Worm (Caenorhabditis elegans): ENCODE measurements around the gene mrpl-37.

DNA sequence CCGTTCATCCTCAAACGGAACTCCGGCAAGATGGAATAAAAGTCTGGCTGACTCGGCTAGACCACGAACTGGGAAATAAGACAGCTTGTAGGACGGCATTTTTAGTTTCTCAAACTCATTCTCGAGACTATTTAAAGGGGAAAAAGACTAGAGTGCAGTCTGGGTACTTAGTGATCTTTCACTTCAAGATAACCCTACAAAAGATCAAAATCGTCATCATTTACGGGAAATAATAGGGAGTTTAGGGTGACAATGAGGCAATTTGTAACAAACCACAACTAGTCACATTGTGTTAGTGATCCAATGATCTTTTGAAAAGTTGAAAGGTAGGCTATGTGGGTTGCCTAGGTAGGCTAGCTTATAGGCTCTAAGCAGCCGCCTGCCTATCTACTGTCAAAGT, 41.1 kb upstream of the mrpl-37 start, which contains the start of gene gst-14:
- TF ChIP-seq ama-1 (optimal IDR thresholded peaks at IDR 0.05) (no peak), ceh-13 (GFP tag; optimal IDR thresholded peaks at IDR 0.05) (no peak), B0310.2 (tag; optimal IDR thresholded peaks at IDR 0.05) (no peak), scrt-1 (GFP tag; IDR thresholded peaks at IDR 0.05) (no peak), aly-1 (tag; optimal IDR thresholded peaks at IDR 0.05) (no peak), pes-1 (GFP tag; IDR thresholded peaks at IDR 0.05) (no peak), ets-7 (tag; optimal IDR thresholded peaks at IDR 0.05) (no peak), hnd-1 (tag; optimal IDR thresholded peaks at IDR 0.05) (no peak), ceh-36 (tag; optimal IDR thresholded peaks at IDR 0.05) (no peak)

Data from whole organism, early embryonic.